Worm (Caenorhabditis elegans) whole organism, early embryonic: ENCODE measurements around the gene F53F8.3.

Source experiments
- B0310.2 ChIP-seq: sonication (generic microtip); optimal IDR thresholded peaks from 2 replicates; lab custom pipeline; 2016; ENCODE audit warnings: mild to moderate bottlenecking, missing genetic modification characterization, missing compliant biosample characterization
- F13C5.2 ChIP-seq: sonication (generic microtip); optimal IDR thresholded peaks from 2 replicates; lab custom pipeline; 2017; ENCODE audit warnings: mild to moderate bottlenecking, missing genetic modification characterization, inconsistent platforms, missing compliant biosample characterization
- aly-1 ChIP-seq: sonication (generic microtip); optimal IDR thresholded peaks from 2 replicates; lab custom pipeline; 2016; ENCODE audit warnings: missing genetic modification characterization, missing compliant biosample characterization
- ama-1 ChIP-seq: fragments of 150-350 bp; optimal IDR thresholded peaks from 2 replicates; lab custom pipeline; 2014
- ceh-13 ChIP-seq: fragments of 200-800 bp; sonication (Bioruptor generic); optimal IDR thresholded peaks from 2 replicates; lab custom pipeline; 2018; ENCODE audit warnings: mild to moderate bottlenecking, missing genetic modification characterization, missing compliant biosample characterization
- ceh-36 ChIP-seq: sonication (generic microtip); optimal IDR thresholded peaks from 2 replicates; lab custom pipeline; 2016; ENCODE audit warnings: missing genetic modification characterization, inconsistent platforms, missing compliant biosample characterization
- ets-7 ChIP-seq: sonication (generic microtip); optimal IDR thresholded peaks from 2 replicates; lab custom pipeline; 2016; ENCODE audit warnings: missing genotype, missing genetic modification characterization, missing compliant biosample characterization
- flt-1 ChIP-seq: fragments of 200-800 bp; sonication (Bioruptor generic); IDR thresholded peaks from 2 replicates; pipeline ENCODE4 v1.3.6; 2022; ENCODE audit warnings: missing genetic modification characterization, missing compliant biosample characterization
- hmbx-1 ChIP-seq: sonication (generic microtip); optimal IDR thresholded peaks from 2 replicates; lab custom pipeline; 2016; ENCODE audit warnings: mild to moderate bottlenecking, missing genetic modification characterization, missing compliant biosample characterization
- hmg-4 ChIP-seq: fragments of 200-800 bp; sonication (Bioruptor generic); optimal IDR thresholded peaks from 2 replicates; lab custom pipeline; 2018; ENCODE audit warnings: mild to moderate bottlenecking, missing genetic modification characterization, missing compliant biosample characterization
- hnd-1 ChIP-seq: sonication (generic microtip); optimal IDR thresholded peaks from 2 replicates; lab custom pipeline; 2016; ENCODE audit warnings: missing genetic modification characterization, missing compliant biosample characterization
- pes-1 ChIP-seq: fragments of 200-800 bp; sonication (Bioruptor generic); IDR thresholded peaks from 2 replicates; pipeline ENCODE4 v1.3.6; 2022; ENCODE audit warnings: missing genetic modification reagents, missing genetic modification characterization, missing compliant biosample characterization
- scrt-1 ChIP-seq: fragments of 200-800 bp; sonication (Bioruptor generic); IDR thresholded peaks from 2 replicates; pipeline ENCODE4 v1.3.6; 2022; ENCODE audit warnings: missing genetic modification characterization, missing compliant biosample characterization
- sea-1 ChIP-seq: fragments of 200-800 bp; sonication (Bioruptor generic); conservative IDR thresholded peaks from 2 replicates; pipeline ENCODE4 v1.3.6; 2022; ENCODE audit warnings: missing genetic modification characterization, missing compliant biosample characterization
- tbx-11 ChIP-seq: fragments of 200-800 bp; sonication (Bioruptor generic); IDR thresholded peaks from 2 replicates; pipeline ENCODE4 v1.3.6; 2022; ENCODE audit warnings: missing genetic modification characterization, missing compliant biosample characterization
- tbx-37 ChIP-seq: fragments of 200-800 bp; sonication (Bioruptor generic); conservative IDR thresholded peaks from 2 replicates; pipeline ENCODE4 v1.3.6; 2022; ENCODE audit warnings: missing genetic modification reagents, missing genetic modification characterization, missing compliant biosample characterization
- tra-4 ChIP-seq: sonication (generic microtip); optimal IDR thresholded peaks from 2 replicates; lab custom pipeline; 2017; ENCODE audit warnings: missing genetic modification characterization, missing compliant biosample characterization

Gene F53F8.3

ce11 chrV:20710156-20710555 is 20.8 kb upstream of the F53F8.3 start:
- no peak for TF ChIP-seq ceh-36 (tag; lab: Kevin White, UChicago)
- no peak for TF ChIP-seq hmg-4 (GFP tag; lab: Kevin White, UChicago)
- no peak for TF ChIP-seq F13C5.2 (tag; lab: Kevin White, UChicago)
- no peak for TF ChIP-seq tbx-37 (GFP tag; lab: Robert Waterston, UW)
- no peak for TF ChIP-seq hmbx-1 (tag; lab: Kevin White, UChicago)
- no peak for TF ChIP-seq scrt-1 (GFP tag; lab: Robert Waterston, UW)
- no peak for TF ChIP-seq ets-7 (tag; lab: Kevin White, UChicago)
- no peak for TF ChIP-seq aly-1 (tag; lab: Kevin White, UChicago)
- TF ChIP-seq ama-1 (lab: Kevin White, UChicago), result no peak
- no peak for TF ChIP-seq ceh-13 (GFP tag; lab: Kevin White, UChicago)
- TF ChIP-seq flt-1, result no peak
- TF ChIP-seq sea-1, result no peak
- TF ChIP-seq B0310.2 (tag; lab: Kevin White, UChicago), result no peak
- TF ChIP-seq hnd-1 (tag; lab: Kevin White, UChicago), result no peak
- TF ChIP-seq tra-4 (tag; lab: Kevin White, UChicago), result no peak
- no peak for TF ChIP-seq pes-1 (GFP tag; lab: Robert Waterston, UW)
- no peak for TF ChIP-seq tbx-11 (GFP tag; lab: Robert Waterston, UW)

ce11 chrV:20705125-20705524 is 15.8 kb upstream of the F53F8.3 start:
- TF ChIP-seq scrt-1 (GFP tag; lab: Robert Waterston, UW) (0 out of 2 replicates have a peak, but pooled peaks have one; percentile 21), pes-1 (GFP tag; lab: Robert Waterston, UW) (peak; percentile 42; the same call in 1 of the 2 replicates)

- TF ChIP-seq tbx-37 (GFP tag; lab: Robert Waterston, UW), result 0 out of 2 replicates have a peak, but pooled peaks have one; percentile 20
- no peak for TF ChIP-seq hmbx-1 (tag; lab: Kevin White, UChicago)
Measured at ce11 chrV:20703998-20704572, 14.8 kb upstream of the F53F8.3 start, which contains the start of the genes F53F8.5 and F53F8.6. F53F8.5 (minus strand) TSS chrV:20704049. F53F8.6 (plus strand) TSS chrV:20704227.

- TF ChIP-seq flt-1, result no peak
- no peak for TF ChIP-seq tbx-11 (GFP tag; lab: Robert Waterston, UW)
- TF ChIP-seq ets-7 (tag; lab: Kevin White, UChicago), result no peak
- no peak for TF ChIP-seq B0310.2 (tag; lab: Kevin White, UChicago)
- TF ChIP-seq hmbx-1 (tag; lab: Kevin White, UChicago), result no peak
- no peak for TF ChIP-seq F13C5.2 (tag; lab: Kevin White, UChicago)
- no peak for TF ChIP-seq tbx-37 (GFP tag; lab: Robert Waterston, UW)
- TF ChIP-seq hmg-4 (GFP tag; lab: Kevin White, UChicago), result no peak
- no peak for TF ChIP-seq sea-1
- TF ChIP-seq aly-1 (tag; lab: Kevin White, UChicago), result no peak
- TF ChIP-seq ceh-13 (GFP tag; lab: Kevin White, UChicago), result no peak
Measured at ce11 chrV:20698266-20698665, 8.9 kb upstream of the F53F8.3 start, which contains the start of gene F53F8.7. F53F8.7 (minus strand) TSS chrV:20698366.

- TF ChIP-seq ceh-36 (tag; lab: Kevin White, UChicago) (peak; percentile 52), sea-1 (peak; percentile 74; the same call in 1 of the 2 replicates), tra-4 (tag; lab: Kevin White, UChicago) (peak; percentile 35), scrt-1 (GFP tag; lab: Robert Waterston, UW) (peak; percentile 83; the same call in 1 of the 2 replicates), flt-1 (peak; percentile 66), hnd-1 (tag; lab: Kevin White, UChicago) (peak; percentile 49), aly-1 (tag; lab: Kevin White, UChicago) (peak; percentile 59), ama-1 (lab: Kevin White, UChicago) (no peak), ceh-13 (GFP tag; lab: Kevin White, UChicago) (peak; percentile 54), ets-7 (tag; lab: Kevin White, UChicago) (no peak), hmg-4 (GFP tag; lab: Kevin White, UChicago) (peak; percentile 79), B0310.2 (tag; lab: Kevin White, UChicago) (peak; percentile 12), pes-1 (GFP tag; lab: Robert Waterston, UW) (peak; percentile 84), hmbx-1 (tag; lab: Kevin White, UChicago) (peak; percentile 42), tbx-37 (GFP tag; lab: Robert Waterston, UW) (peak; percentile 66), tbx-11 (GFP tag; lab: Robert Waterston, UW) (peak; percentile 78), F13C5.2 (tag; lab: Kevin White, UChicago) (peak; percentile 74)
Measured at ce11 chrV:20693968-20694367, 4.6 kb upstream of the F53F8.3 start.

- TF ChIP-seq scrt-1 (GFP tag; lab: Robert Waterston, UW), result no peak
- no peak for TF ChIP-seq ets-7 (tag; lab: Kevin White, UChicago)
- no peak for TF ChIP-seq F13C5.2 (tag; lab: Kevin White, UChicago)
- TF ChIP-seq hmbx-1 (tag; lab: Kevin White, UChicago), result no peak
- TF ChIP-seq tbx-11 (GFP tag; lab: Robert Waterston, UW), result no peak
- TF ChIP-seq hnd-1 (tag; lab: Kevin White, UChicago), result no peak
- TF ChIP-seq aly-1 (tag; lab: Kevin White, UChicago), result no peak
- TF ChIP-seq hmg-4 (GFP tag; lab: Kevin White, UChicago), result no peak
- TF ChIP-seq pes-1 (GFP tag; lab: Robert Waterston, UW), result no peak
- no peak for TF ChIP-seq ceh-13 (GFP tag; lab: Kevin White, UChicago)
- no peak for TF ChIP-seq sea-1
- no peak for TF ChIP-seq ama-1 (lab: Kevin White, UChicago)
- no peak for TF ChIP-seq tbx-37 (GFP tag; lab: Robert Waterston, UW)
- TF ChIP-seq ceh-36 (tag; lab: Kevin White, UChicago), result no peak
- TF ChIP-seq tra-4 (tag; lab: Kevin White, UChicago), result no peak
- no peak for TF ChIP-seq flt-1
- TF ChIP-seq B0310.2 (tag; lab: Kevin White, UChicago), result no peak
Measured at ce11 chrV:20692903-20693302, 3.6 kb upstream of the F53F8.3 start.

ce11 chrV:20691585-20691984 is 2.3 kb upstream of the F53F8.3 start, which contains the start of gene F53F8.4:
F53F8.4 (minus strand) TSS chrV:20691685.
- TF ChIP-seq ceh-13 (GFP tag; lab: Kevin White, UChicago) (no peak), tbx-37 (GFP tag; lab: Robert Waterston, UW) (no peak)
